Fruit fly (Drosophila melanogaster): Measurements from ENCODE around the gene CG14543.

dm6 chr3R:26035369-26035656 is 21.1 kb upstream of the CG14543 start:
- TF ChIP-seq CG8159 (tag; optimal IDR thresholded peaks at IDR 0.05) (no peak), rn (GFP tag; IDR thresholded peaks at IDR 0.05) (no peak), CG17806 (tag; optimal IDR thresholded peaks at IDR 0.05) (no peak), CG32121 (GFP tag; IDR thresholded peaks at IDR 0.05) (no peak), CG4496 (GFP tag; IDR thresholded peaks at IDR 0.05) (no peak), CG14655 (GFP tag; optimal IDR thresholded peaks at IDR 0.05) (no peak)

Data from whole organism, pupa.